Fruit fly (Drosophila melanogaster) whole organism, pupa: Measurements from ENCODE around the gene CG33003.

Experiments
- CG10348 ChIP-seq: fragments of 200-800 bp; sonication (Bioruptor generic); IDR thresholded peaks from 2 replicates; pipeline ENCODE4 v1.3.6; 2022; ENCODE audit warnings: missing biosample characterization, missing genetic modification characterization
- CG8159 ChIP-seq: fragments of 200-800 bp; sonication (Bioruptor generic); optimal IDR thresholded peaks from 3 replicates; lab custom pipeline; 2018; ENCODE audit warnings: missing biosample characterization, mild to moderate bottlenecking, missing genetic modification characterization, moderate library complexity
- CG8301 ChIP-seq: fragments of 200-800 bp; sonication (Bioruptor generic); optimal IDR thresholded peaks from 2 replicates; lab custom pipeline; 2018; ENCODE audit warnings: missing biosample characterization, mild to moderate bottlenecking, missing genetic modification characterization
- fd96Ca ChIP-seq: fragments of 200-800 bp; sonication (Bioruptor generic); IDR thresholded peaks from 3 replicates; pipeline ENCODE4 v1.3.6; 2022; ENCODE audit warnings: missing biosample characterization, missing genetic modification characterization

- TF ChIP-seq CG8159 (tag; lab: Kevin White, UChicago) (no peak), CG8301 (tag; lab: Kevin White, UChicago) (no peak), fd96Ca (GFP tag; lab: Robert Waterston, UW) (no peak), CG10348 (GFP tag; lab: Robert Waterston, UW) (no peak)
Observed at dm6 chr2L:4410855-4411254, 10.1 kb downstream of the CG33003 start, which contains the start of gene CG43055.
